Fruit fly (Drosophila melanogaster) whole organism, embryonic: ENCODE data around the gene CG7377.

Experiments
- ATbp ChIP-seq: fragments of 200-800 bp; sonication (Bioruptor generic); optimal IDR thresholded peaks from 2 replicates; lab custom pipeline; 2017; ENCODE audit warnings: missing biosample characterization, mild to moderate bottlenecking, missing genetic modification characterization, missing genetic modification reagents
- Atf-2 ChIP-seq: fragments of 200-800 bp; sonication (Bioruptor generic); optimal IDR thresholded peaks from 2 replicates; lab custom pipeline; 2016; ENCODE audit warnings: missing biosample characterization, missing genetic modification characterization
- Atf6 ChIP-seq: fragments of 200-800 bp; sonication (Bioruptor generic); IDR thresholded peaks from 2 replicates; pipeline ENCODE4 v1.3.6; 2022; ENCODE audit warnings: missing biosample characterization, missing genetic modification characterization
- Blimp-1 ChIP-seq: fragments of 200-800 bp; sonication (Bioruptor generic); optimal IDR thresholded peaks from 3 replicates; lab custom pipeline; 2018; ENCODE audit warnings: missing biosample characterization, missing genetic modification characterization, mild to moderate bottlenecking, moderate library complexity, missing genetic modification reagents
- Bteb2 ChIP-seq: fragments of 200-800 bp; sonication (Bioruptor generic); optimal IDR thresholded peaks from 2 replicates; lab custom pipeline; 2016; ENCODE audit warnings: missing biosample characterization, missing genetic modification characterization
- C15 ChIP-seq: fragments of 200-800 bp; sonication (Bioruptor generic); IDR thresholded peaks from 3 replicates; pipeline ENCODE4 v1.3.6; 2022; ENCODE audit warnings: missing biosample characterization, missing genetic modification characterization
- CG10565 ChIP-seq: fragments of 200-800 bp; sonication (Bioruptor generic); optimal IDR thresholded peaks from 3 replicates; lab custom pipeline; 2016; ENCODE audit warnings: missing biosample characterization, mild to moderate bottlenecking, missing genetic modification characterization
- CG12236 ChIP-seq: fragments of 200-800 bp; sonication (Bioruptor generic); optimal IDR thresholded peaks from 2 replicates; lab custom pipeline; 2016; ENCODE audit warnings: missing biosample characterization, missing genetic modification characterization
- CG13123 ChIP-seq: fragments of 200-800 bp; sonication (Bioruptor generic); optimal IDR thresholded peaks from 2 replicates; lab custom pipeline; 2016; ENCODE audit warnings: missing biosample characterization, missing genetic modification characterization
- CG14014 ChIP-seq: fragments of 200-800 bp; sonication (Bioruptor generic); IDR thresholded peaks from 2 replicates; pipeline ENCODE4 v1.3.6; 2022; ENCODE audit warnings: missing biosample characterization, missing genetic modification characterization
- CG14860 ChIP-seq: fragments of 200-800 bp; sonication (Bioruptor generic); IDR thresholded peaks from 3 replicates; pipeline ENCODE4 v1.3.6; 2022; ENCODE audit warnings: missing biosample characterization, missing genetic modification characterization; ENCODE audit not compliant: partially characterized antibody
- CG15269 ChIP-seq: fragments of 200-800 bp; sonication (Bioruptor generic); optimal IDR thresholded peaks from 2 replicates; lab custom pipeline; 2018; ENCODE audit warnings: missing biosample characterization, mild to moderate bottlenecking, missing genetic modification characterization, moderate library complexity
- CG17912 ChIP-seq: fragments of 200-800 bp; sonication (Bioruptor generic); optimal IDR thresholded peaks from 2 replicates; lab custom pipeline; 2018; ENCODE audit warnings: missing biosample characterization, mild to moderate bottlenecking, missing genetic modification characterization
- CG1832 ChIP-seq: fragments of 200-800 bp; sonication (Bioruptor generic); optimal IDR thresholded peaks from 2 replicates; lab custom pipeline; 2017; ENCODE audit warnings: missing biosample characterization, mild to moderate bottlenecking, missing genetic modification characterization, inconsistent platforms
- CG2712 ChIP-seq: fragments of 200-800 bp; optimal IDR thresholded peaks from 3 replicates; lab custom pipeline; 2019; ENCODE audit warnings: missing biosample characterization, mild to moderate bottlenecking, missing genetic modification characterization, moderate library complexity
- CG4730 ChIP-seq: fragments of 200-800 bp; sonication (Bioruptor generic); IDR thresholded peaks from 2 replicates; pipeline ENCODE4 v1.3.6; 2022; ENCODE audit warnings: missing biosample characterization, missing genetic modification characterization
- CG4854 ChIP-seq: fragments of 200-800 bp; sonication (Bioruptor generic); optimal IDR thresholded peaks from 2 replicates; lab custom pipeline; 2016; ENCODE audit warnings: missing biosample characterization, missing genetic modification characterization, inconsistent platforms
- CG5245 ChIP-seq: fragments of 200-800 bp; sonication (Bioruptor generic); optimal IDR thresholded peaks from 3 replicates; lab custom pipeline; 2016; ENCODE audit warnings: missing biosample characterization, missing genetic modification characterization
- CG8290 ChIP-seq, 3 experiments: fragments of 200-800 bp; sonication (Bioruptor generic); optimal IDR thresholded peaks; 2 replicates each; lab custom pipeline; 2016 to 2019; ENCODE audit warnings: missing biosample characterization in 3 of 3, missing genetic modification characterization in 3 of 3, mild to moderate bottlenecking in 2 of 3, moderate library complexity in 1 of 3
- CG8924 ChIP-seq: fragments of 200-800 bp; optimal IDR thresholded peaks from 3 replicates; lab custom pipeline; 2019; ENCODE audit warnings: missing biosample characterization, mild to moderate bottlenecking, missing genetic modification characterization, moderate library complexity
- CG9215 ChIP-seq: fragments of 200-800 bp; sonication (Bioruptor generic); IDR thresholded peaks from 2 replicates; pipeline ENCODE4 v1.3.6; 2022; ENCODE audit warnings: missing biosample characterization, missing genetic modification characterization
- Dek ChIP-seq: fragments of 200-800 bp; sonication (Bioruptor generic); optimal IDR thresholded peaks from 3 replicates; lab custom pipeline; 2019; ENCODE audit warnings: missing biosample characterization, mild to moderate bottlenecking, missing genetic modification characterization, moderate library complexity
- Hey ChIP-seq: fragments of 200-800 bp; sonication (Bioruptor generic); optimal IDR thresholded peaks from 3 replicates; lab custom pipeline; 2018; ENCODE audit warnings: missing biosample characterization, mild to moderate bottlenecking, missing genetic modification characterization
- Lhr ChIP-seq: fragments of 200-800 bp; sonication (Bioruptor generic); optimal IDR thresholded peaks from 3 replicates; lab custom pipeline; 2017; ENCODE audit warnings: mild to moderate bottlenecking, missing biosample characterization, missing genetic modification reagents, missing genetic modification characterization
- Myb ChIP-seq: fragments of 200-800 bp; sonication (Bioruptor generic); optimal IDR thresholded peaks from 2 replicates; lab custom pipeline; 2016; ENCODE audit warnings: missing biosample characterization, missing genetic modification characterization
- PHDP ChIP-seq: fragments of 200-800 bp; sonication (Bioruptor generic); optimal IDR thresholded peaks from 3 replicates; lab custom pipeline; 2018; ENCODE audit warnings: missing biosample characterization, mild to moderate bottlenecking, missing genetic modification characterization, moderate library complexity
- Trl ChIP-seq, 3 experiments: fragments of >200 bp in 2 of 3; fragments of 200-800 bp in 1 of 3; sonication (Bioruptor generic) in 1 of 3; optimal IDR thresholded peaks; 2 replicates in 1 of 3; 3 replicates in 2 of 3; lab custom pipeline; 2016 to 2017; ENCODE audit warnings: missing biosample characterization in 1 of 3, missing genetic modification characterization in 1 of 3
- bbx ChIP-seq: fragments of 200-800 bp; sonication (Bioruptor generic); IDR thresholded peaks from 2 replicates; pipeline ENCODE4 v1.3.6; 2022; ENCODE audit warnings: missing biosample characterization, missing genetic modification characterization; ENCODE audit not compliant: partially characterized antibody
- ci ChIP-seq: fragments of 200-800 bp; sonication (Bioruptor generic); IDR thresholded peaks from 3 replicates; pipeline ENCODE4 v1.3.6; 2022; ENCODE audit warnings: missing biosample characterization, missing genetic modification characterization
- crc ChIP-seq: fragments of 200-800 bp; sonication (Bioruptor generic); optimal IDR thresholded peaks from 2 replicates; lab custom pipeline; 2016; ENCODE audit warnings: missing biosample characterization, missing genetic modification characterization
- disco-r ChIP-seq: fragments of 200-800 bp; sonication (Bioruptor generic); optimal IDR thresholded peaks from 2 replicates; lab custom pipeline; 2016; ENCODE audit warnings: missing biosample characterization, missing genetic modification characterization
- dm ChIP-seq: fragments of 200-800 bp; sonication (Bioruptor generic); optimal IDR thresholded peaks from 3 replicates; lab custom pipeline; 2016; ENCODE audit warnings: missing biosample characterization, missing genetic modification characterization
- emc ChIP-seq: fragments of 200-800 bp; sonication (Bioruptor generic); optimal IDR thresholded peaks from 2 replicates; lab custom pipeline; 2016; ENCODE audit warnings: missing biosample characterization, missing genetic modification characterization
- ems ChIP-seq: fragments of 200-800 bp; sonication (Bioruptor generic); optimal IDR thresholded peaks from 3 replicates; lab custom pipeline; 2016; ENCODE audit warnings: missing biosample characterization, missing genetic modification characterization
- eyg ChIP-seq: fragments of 200-800 bp; sonication (Bioruptor generic); optimal IDR thresholded peaks from 3 replicates; lab custom pipeline; 2016; ENCODE audit warnings: missing biosample characterization, missing genetic modification characterization
- grn ChIP-seq: fragments of 200-800 bp; sonication (Bioruptor generic); optimal IDR thresholded peaks from 3 replicates; lab custom pipeline; 2017; ENCODE audit warnings: missing biosample characterization, missing genetic modification characterization
- gro ChIP-seq: fragments of 200-800 bp; sonication (Bioruptor generic); optimal IDR thresholded peaks from 2 replicates; lab custom pipeline; 2016; ENCODE audit warnings: missing biosample characterization, missing genetic modification characterization
- lab ChIP-seq: fragments of 200-800 bp; sonication (Bioruptor generic); optimal IDR thresholded peaks from 3 replicates; lab custom pipeline; 2017; ENCODE audit warnings: missing biosample characterization, missing genetic modification characterization, mild to moderate bottlenecking, moderate library complexity, missing genetic modification reagents
- onecut ChIP-seq: fragments of 200-800 bp; sonication (Bioruptor generic); IDR thresholded peaks from 2 replicates; pipeline ENCODE4 v1.3.6; 2022; ENCODE audit warnings: missing biosample characterization, missing genetic modification characterization
- org-1 ChIP-seq: fragments of 200-800 bp; sonication (Bioruptor generic); optimal IDR thresholded peaks from 2 replicates; lab custom pipeline; 2017; ENCODE audit warnings: missing biosample characterization, missing genetic modification characterization
- peb ChIP-seq: fragments of 200-800 bp; sonication (Bioruptor generic); IDR thresholded peaks from 2 replicates; pipeline ENCODE4 v1.3.6; 2022; ENCODE audit warnings: missing biosample characterization, missing genetic modification characterization
- pfk ChIP-seq: fragments of 200-800 bp; sonication (Bioruptor generic); optimal IDR thresholded peaks from 2 replicates; lab custom pipeline; 2018; ENCODE audit warnings: missing biosample characterization, mild to moderate bottlenecking, missing genetic modification characterization, moderate library complexity
- pho ChIP-seq: fragments of 200-800 bp; sonication (Bioruptor generic); optimal IDR thresholded peaks from 2 replicates; lab custom pipeline; 2016; ENCODE audit warnings: missing biosample characterization, missing genetic modification characterization
- psq ChIP-seq: fragments of 200-800 bp; sonication (Bioruptor generic); optimal IDR thresholded peaks from 2 replicates; lab custom pipeline; 2017; ENCODE audit warnings: missing biosample characterization, missing genetic modification characterization
- stwl ChIP-seq: fragments of 200-800 bp; sonication (Bioruptor generic); optimal IDR thresholded peaks from 3 replicates; lab custom pipeline; 2018; ENCODE audit warnings: missing biosample characterization, mild to moderate bottlenecking, missing genetic modification characterization, moderate library complexity
- tna ChIP-seq: fragments of 200-800 bp; sonication (Bioruptor generic); IDR thresholded peaks from 2 replicates; pipeline ENCODE4 v1.3.6; 2022; ENCODE audit warnings: missing biosample characterization, missing genetic modification characterization; ENCODE audit not compliant: partially characterized antibody
- vfl ChIP-seq: fragments of 200-800 bp; sonication (Bioruptor generic); optimal IDR thresholded peaks from 2 replicates; lab custom pipeline; 2016; ENCODE audit warnings: missing biosample characterization, missing genetic modification characterization
- z ChIP-seq: fragments of 200-800 bp; sonication (Bioruptor generic); IDR thresholded peaks from 3 replicates; pipeline ENCODE4 v1.3.6; 2022; ENCODE audit warnings: missing biosample characterization, missing genetic modification characterization

Gene CG7377

dm6 chr3L:11555662-11556460, 33.6 kb upstream of the CG7377 start (continued):
- TF ChIP-seq Atf-2 (GFP tag; lab: Kevin White, UChicago): peak; percentile 24
- TF ChIP-seq eyg: no peak
- peak; percentile 31 for TF ChIP-seq dm (GFP tag; lab: Kevin White, UChicago)
- TF ChIP-seq bbx (GFP tag; lab: Robert Waterston, UW): no peak
- TF ChIP-seq lab (GFP tag; lab: Kevin White, UChicago): peak; percentile 72
- peak; percentile 27 for TF ChIP-seq CG13123 (GFP tag; lab: Kevin White, UChicago)
- peak; percentile 29; the same call in 2 of the 3 replicates for TF ChIP-seq ci (GFP tag; lab: Robert Waterston, UW)
- TF ChIP-seq CG8290 (GFP tag; optimal IDR thresholded peaks at IDR 0.05; lab: Kevin White, UChicago): no peak
- peak in 1 of 2 experiments; percentile 66 for TF ChIP-seq CG8290 (tag; optimal IDR thresholded peaks at IDR 0.05; lab: Kevin White, UChicago)
- TF ChIP-seq crc (GFP tag; lab: Kevin White, UChicago): no peak
- peak; percentile 88 for TF ChIP-seq CG8924 (tag; lab: Kevin White, UChicago)
- peak; percentile 29; the same call in 1 of the 2 replicates for TF ChIP-seq CG9215
- no peak for TF ChIP-seq pfk (GFP tag; lab: Kevin White, UChicago)
- TF ChIP-seq grn (GFP tag; lab: Kevin White, UChicago): no peak
- no peak for TF ChIP-seq CG4730 (GFP tag; lab: Robert Waterston, UW)
- peak; percentile 43 for TF ChIP-seq psq (GFP tag; lab: Kevin White, UChicago)
- TF ChIP-seq vfl (GFP tag; lab: Kevin White, UChicago): no peak
- TF ChIP-seq gro (GFP tag; lab: Kevin White, UChicago): peak; percentile 46
- TF ChIP-seq Bteb2 (GFP tag; lab: Kevin White, UChicago): peak; percentile 76
- TF ChIP-seq CG12236 (GFP tag; lab: Kevin White, UChicago): peak; percentile 26
- TF ChIP-seq tna (GFP tag; lab: Robert Waterston, UW): no peak
- peak; percentile 38; the same call in 1 of the 2 replicates for TF ChIP-seq onecut
- TF ChIP-seq pho (GFP tag; lab: Kevin White, UChicago): peak; percentile 55
- no peak for TF ChIP-seq CG1832 (GFP tag; lab: Kevin White, UChicago)
- TF ChIP-seq CG5245 (GFP tag; lab: Kevin White, UChicago): no peak
- TF ChIP-seq Dek (tag; lab: Kevin White, UChicago): peak; percentile 64
- peak; percentile 35 for TF ChIP-seq Hey (tag; lab: Kevin White, UChicago)
- TF ChIP-seq ATbp: peak; percentile 38
- TF ChIP-seq PHDP (tag; lab: Kevin White, UChicago): peak; percentile 86
- peak; percentile 64 for TF ChIP-seq org-1 (GFP tag; lab: Kevin White, UChicago)
- no peak for TF ChIP-seq CG14860 (GFP tag; lab: Robert Waterston, UW)
- peak; percentile 65 for TF ChIP-seq Atf6 (GFP tag; lab: Robert Waterston, UW)
- TF ChIP-seq CG14014 (GFP tag; lab: Robert Waterston, UW): peak; percentile 30; the same call in 1 of the 2 replicates
- peak; percentile 32 for TF ChIP-seq CG4854 (GFP tag; lab: Kevin White, UChicago)
- peak; percentile 90 for TF ChIP-seq CG2712 (tag; lab: Kevin White, UChicago)
- TF ChIP-seq Trl (optimal IDR thresholded peaks at IDR 0.05; lab: Kevin White, UChicago): no peak
- peak; percentile 32 for TF ChIP-seq Trl (GFP tag; optimal IDR thresholded peaks at IDR 0.05; lab: Kevin White, UChicago)
- peak; percentile 9; the same call in 1 of the 2 replicates for TF ChIP-seq peb (GFP tag; lab: Robert Waterston, UW)
- TF ChIP-seq ems (GFP tag; lab: Kevin White, UChicago): no peak
- TF ChIP-seq CG17912 (GFP tag; lab: Kevin White, UChicago): no peak
- TF ChIP-seq CG15269 (tag; lab: Kevin White, UChicago): peak; percentile 82
- TF ChIP-seq C15 (GFP tag; lab: Robert Waterston, UW): no peak
- no peak for TF ChIP-seq emc (GFP tag; lab: Kevin White, UChicago)
- TF ChIP-seq stwl (tag; lab: Kevin White, UChicago): no peak
- TF ChIP-seq Lhr (GFP tag; lab: Kevin White, UChicago): peak; percentile 32
- no peak for TF ChIP-seq CG10565 (GFP tag; lab: Kevin White, UChicago)
- TF ChIP-seq Blimp-1 (GFP tag; lab: Kevin White, UChicago): peak; percentile 89
- no peak for TF ChIP-seq Myb (GFP tag; lab: Kevin White, UChicago)
- peak; percentile 41 for TF ChIP-seq disco-r (GFP tag; lab: Kevin White, UChicago)
- TF ChIP-seq z (GFP tag; lab: Robert Waterston, UW): no peak
